Worm (Caenorhabditis elegans) whole organism, mixed stage, embryonic: ENCODE data around the gene ZK1248.17.

Experiments used
- M03D4.4 ChIP-seq: sonication (generic microtip); optimal IDR thresholded peaks from 2 replicates; lab custom pipeline; 2017; ENCODE audit warnings: mild to moderate bottlenecking, missing genetic modification characterization, missing compliant biosample characterization
- bed-3 ChIP-seq: fragments of 200-800 bp; sonication (Bioruptor generic); optimal IDR thresholded peaks from 3 replicates; lab custom pipeline; 2018; ENCODE audit warnings: mild to moderate bottlenecking, missing genetic modification characterization, moderate library complexity, missing compliant biosample characterization
- blmp-1 ChIP-seq: fragments of 150-350 bp; optimal IDR thresholded peaks from 2 replicates; lab custom pipeline; 2014; ENCODE audit warnings: missing biosample characterization, missing genetic modification characterization
- ceh-39 ChIP-seq: fragments of 150-350 bp; optimal IDR thresholded peaks from 2 replicates; lab custom pipeline; 2014; ENCODE audit warnings: missing biosample characterization, missing genetic modification characterization
- ceh-43 ChIP-seq: fragments of 200-800 bp; sonication (Bioruptor generic); optimal IDR thresholded peaks from 2 replicates; lab custom pipeline; 2018; ENCODE audit warnings: mild to moderate bottlenecking, missing genetic modification characterization, moderate library complexity, missing compliant biosample characterization
- ceh-83 ChIP-seq: fragments of 200-800 bp; sonication (Bioruptor generic); optimal IDR thresholded peaks from 2 replicates; lab custom pipeline; 2018; ENCODE audit warnings: mild to moderate bottlenecking, missing genetic modification characterization, missing compliant biosample characterization
- ces-1 ChIP-seq: fragments of 150-350 bp; optimal IDR thresholded peaks from 2 replicates; lab custom pipeline; 2014; ENCODE audit warnings: missing biosample characterization, missing genetic modification reagents, missing genetic modification characterization
- cnd-1 ChIP-seq: fragments of 200-800 bp; sonication (Bioruptor generic); optimal IDR thresholded peaks from 2 replicates; lab custom pipeline; 2018; ENCODE audit warnings: mild to moderate bottlenecking, missing genetic modification characterization, missing compliant biosample characterization
- drap-1 ChIP-seq: fragments of 200-800 bp; sonication (Bioruptor generic); optimal IDR thresholded peaks from 3 replicates; lab custom pipeline; 2018; ENCODE audit warnings: mild to moderate bottlenecking, missing genetic modification characterization, missing compliant biosample characterization
- elt-1 ChIP-seq: sonication (generic microtip); optimal IDR thresholded peaks from 2 replicates; lab custom pipeline; 2017; ENCODE audit warnings: missing genetic modification characterization, mild to moderate bottlenecking, missing compliant biosample characterization, antibody characterized with exemption, moderate library complexity, borderline replicate concordance; ENCODE audit not compliant: insufficient read depth
- elt-3 ChIP-seq: fragments of 150-350 bp; optimal IDR thresholded peaks from 2 replicates; lab custom pipeline; 2014; ENCODE audit warnings: missing biosample characterization, missing genetic modification characterization
- flh-1 ChIP-seq: fragments of 200-800 bp; sonication (Bioruptor generic); optimal IDR thresholded peaks from 2 replicates; lab custom pipeline; 2018; ENCODE audit warnings: mild to moderate bottlenecking, missing genetic modification characterization, moderate library complexity, missing compliant biosample characterization
- ham-2 ChIP-seq: fragments of 200-800 bp; sonication (Bioruptor generic); optimal IDR thresholded peaks from 2 replicates; lab custom pipeline; 2018; ENCODE audit warnings: mild to moderate bottlenecking, missing genetic modification characterization, missing compliant biosample characterization
- hlh-1 ChIP-seq: fragments of 150-350 bp; optimal IDR thresholded peaks from 2 replicates; lab custom pipeline; 2014; ENCODE audit warnings: missing biosample characterization, missing genetic modification reagents, missing genetic modification characterization
- lin-13 ChIP-seq: fragments of 150-350 bp; optimal IDR thresholded peaks from 2 replicates; lab custom pipeline; 2014; ENCODE audit warnings: missing biosample characterization, missing genetic modification characterization
- lsy-2 ChIP-seq: fragments of 150-350 bp; optimal IDR thresholded peaks from 2 replicates; lab custom pipeline; 2014; ENCODE audit warnings: missing biosample characterization, missing genetic modification characterization
- mls-2 ChIP-seq: sonication (generic microtip); optimal IDR thresholded peaks from 2 replicates; lab custom pipeline; 2016; ENCODE audit warnings: mild to moderate bottlenecking, missing genetic modification characterization, moderate library complexity, missing compliant biosample characterization
- nhr-12 ChIP-seq: fragments of 150-350 bp; optimal IDR thresholded peaks from 2 replicates; lab custom pipeline; 2014; ENCODE audit warnings: missing biosample characterization, missing genetic modification characterization
- nhr-2 ChIP-seq: fragments of 150-350 bp; optimal IDR thresholded peaks from 2 replicates; lab custom pipeline; 2014; ENCODE audit warnings: missing biosample characterization, missing genetic modification characterization
- nhr-237 ChIP-seq: fragments of 150-350 bp; optimal IDR thresholded peaks from 2 replicates; lab custom pipeline; 2014; ENCODE audit warnings: missing biosample characterization, missing genetic modification characterization
- nhr-28 ChIP-seq: fragments of 150-350 bp; optimal IDR thresholded peaks from 2 replicates; lab custom pipeline; 2014; ENCODE audit warnings: missing biosample characterization, missing genetic modification characterization
- nhr-76 ChIP-seq: sonication (generic microtip); optimal IDR thresholded peaks from 2 replicates; lab custom pipeline; 2017; ENCODE audit warnings: missing biosample characterization, missing genetic modification characterization
- pha-4 ChIP-seq: fragments of 150-350 bp; optimal IDR thresholded peaks from 2 replicates; lab custom pipeline; 2018; ENCODE audit warnings: missing biosample characterization, missing genetic modification reagents, missing genetic modification characterization
- sem-2 ChIP-seq: fragments of 200-800 bp; sonication (Bioruptor generic); optimal IDR thresholded peaks from 2 replicates; lab custom pipeline; 2018; ENCODE audit warnings: mild to moderate bottlenecking, missing genetic modification characterization, missing compliant biosample characterization
- snpc-4 ChIP-seq: fragments of 150-350 bp; optimal IDR thresholded peaks from 2 replicates; lab custom pipeline; 2014; ENCODE audit warnings: missing biosample characterization, missing genetic modification characterization
- sptf-1 ChIP-seq: sonication (generic microtip); optimal IDR thresholded peaks from 2 replicates; lab custom pipeline; 2017; ENCODE audit warnings: mild to moderate bottlenecking, missing genetic modification characterization, moderate library complexity, missing compliant biosample characterization
- tbx-8 ChIP-seq: fragments of 200-800 bp; sonication (Bioruptor generic); optimal IDR thresholded peaks from 2 replicates; lab custom pipeline; 2018; ENCODE audit warnings: mild to moderate bottlenecking, missing genetic modification characterization, moderate library complexity, missing compliant biosample characterization
- unc-120 ChIP-seq: sonication (generic microtip); optimal IDR thresholded peaks from 2 replicates; lab custom pipeline; 2017; ENCODE audit warnings: missing genetic modification characterization, missing compliant biosample characterization; ENCODE audit not compliant: poor library complexity, severe bottlenecking
- unc-39 ChIP-seq: fragments of 150-350 bp; optimal IDR thresholded peaks from 2 replicates; lab custom pipeline; 2014; ENCODE audit warnings: missing biosample characterization, missing genetic modification characterization
- zip-8 ChIP-seq: fragments of 150-350 bp; optimal IDR thresholded peaks from 2 replicates; lab custom pipeline; 2014; ENCODE audit warnings: missing biosample characterization, missing genetic modification characterization
- ztf-11 ChIP-seq: fragments of 150-350 bp; optimal IDR thresholded peaks from 2 replicates; lab custom pipeline; 2014; ENCODE audit warnings: missing biosample characterization, missing genetic modification characterization

The ZK1248.17 gene

ce11 chrII:5858322-5858721 lies 13.0 kb upstream of the ZK1248.17 start, which contains the start of gene F55C12.4:
Gene F55C12.4 (minus strand): TSS chrII:5858422.
- no peak for TF ChIP-seq ces-1
- no peak for TF ChIP-seq elt-1 (tag; lab: Kevin White, UChicago)
- no peak for TF ChIP-seq ceh-43 (GFP tag; lab: Kevin White, UChicago)
- no peak for TF ChIP-seq M03D4.4 (tag; lab: Kevin White, UChicago)
- TF ChIP-seq sptf-1 (tag; lab: Kevin White, UChicago) = no peak
- no peak for TF ChIP-seq nhr-76
- no peak for TF ChIP-seq nhr-28 (tag; lab: Kevin White, UChicago)
- no peak for TF ChIP-seq lsy-2 (tag; lab: Kevin White, UChicago)
- TF ChIP-seq ztf-11 (tag; lab: Kevin White, UChicago) = no peak
- TF ChIP-seq unc-39 (tag; lab: Kevin White, UChicago) = no peak
- TF ChIP-seq ham-2 (GFP tag; lab: Kevin White, UChicago) = no peak
- no peak for TF ChIP-seq zip-8
- no peak for TF ChIP-seq hlh-1 (tag; lab: Kevin White, UChicago)

ce11 chrII:5854122-5854521 lies 8.8 kb upstream of the ZK1248.17 start, which contains the start of gene H41C03.1:
Gene H41C03.1 (plus strand): TSS chrII:5854422.
- TF ChIP-seq nhr-76 (no peak), zip-8 (no peak), hlh-1 (tag; lab: Kevin White, UChicago) (no peak), bed-3 (GFP tag; lab: Kevin White, UChicago) (no peak), snpc-4 (no peak), ces-1 (no peak), tbx-8 (GFP tag; lab: Kevin White, UChicago) (no peak), sptf-1 (tag; lab: Kevin White, UChicago) (no peak), lin-13 (tag; lab: Kevin White, UChicago) (no peak), lsy-2 (tag; lab: Kevin White, UChicago) (no peak), blmp-1 (no peak)

ce11 chrII:5853261-5853660 lies 7.9 kb upstream of the ZK1248.17 start:
- TF ChIP-seq elt-3 (peak; percentile 44), zip-8 (no peak), nhr-2 (no peak), M03D4.4 (tag; lab: Kevin White, UChicago) (no peak), sem-2 (GFP tag; lab: Kevin White, UChicago) (no peak), ham-2 (GFP tag; lab: Kevin White, UChicago) (peak; percentile 51), pha-4 (tag; lab: Kevin White, UChicago) (no peak), nhr-76 (no peak)

ce11 chrII:5852007-5852406 lies 6.7 kb upstream of the ZK1248.17 start, which contains the start of gene H41C03.2:
Gene H41C03.2 (minus strand): TSS chrII:5852107.
- no peak for TF ChIP-seq nhr-12 (tag; lab: Kevin White, UChicago)
- TF ChIP-seq sem-2 (GFP tag; lab: Kevin White, UChicago) = no peak
- no peak for TF ChIP-seq flh-1
- no peak for TF ChIP-seq M03D4.4 (tag; lab: Kevin White, UChicago)
- no peak for TF ChIP-seq hlh-1 (tag; lab: Kevin White, UChicago)
- no peak for TF ChIP-seq drap-1 (GFP tag; lab: Kevin White, UChicago)
- no peak for TF ChIP-seq nhr-76
- TF ChIP-seq mls-2 (tag; lab: Kevin White, UChicago) = no peak
- no peak for TF ChIP-seq unc-39 (tag; lab: Kevin White, UChicago)
- TF ChIP-seq snpc-4 = no peak
- TF ChIP-seq ceh-39 (tag; lab: Kevin White, UChicago) = no peak
- TF ChIP-seq ceh-83 (GFP tag; lab: Kevin White, UChicago) = no peak
- no peak for TF ChIP-seq elt-3
- no peak for TF ChIP-seq ceh-43 (GFP tag; lab: Kevin White, UChicago)
- no peak for TF ChIP-seq nhr-237 (tag; lab: Kevin White, UChicago)
- TF ChIP-seq ztf-11 (tag; lab: Kevin White, UChicago) = no peak
- TF ChIP-seq pha-4 (tag; lab: Kevin White, UChicago) = no peak
- TF ChIP-seq unc-120 (tag; lab: Kevin White, UChicago) = no peak
- no peak for TF ChIP-seq cnd-1 (tag; lab: Kevin White, UChicago)
- TF ChIP-seq lin-13 (tag; lab: Kevin White, UChicago) = no peak

- TF ChIP-seq lin-13 (tag; lab: Kevin White, UChicago) = no peak
- no peak for TF ChIP-seq hlh-1 (tag; lab: Kevin White, UChicago)
- no peak for TF ChIP-seq nhr-28 (tag; lab: Kevin White, UChicago)
- TF ChIP-seq snpc-4 = no peak
- no peak for TF ChIP-seq nhr-12 (tag; lab: Kevin White, UChicago)
- no peak for TF ChIP-seq blmp-1
- TF ChIP-seq nhr-2 = no peak
- no peak for TF ChIP-seq ceh-43 (GFP tag; lab: Kevin White, UChicago)
- no peak for TF ChIP-seq ham-2 (GFP tag; lab: Kevin White, UChicago)
- no peak for TF ChIP-seq pha-4 (tag; lab: Kevin White, UChicago)
- no peak for TF ChIP-seq tbx-8 (GFP tag; lab: Kevin White, UChicago)
- TF ChIP-seq zip-8 = no peak
- no peak for TF ChIP-seq flh-1
- TF ChIP-seq M03D4.4 (tag; lab: Kevin White, UChicago) = no peak
- no peak for TF ChIP-seq ces-1
Observed at ce11 chrII:5846181-5846580, 840 bp upstream of the ZK1248.17 start.
